Fruit fly (Drosophila melanogaster) whole organism, embryonic: Measurements from ENCODE around the gene CG12147.

Experiments used
- B-H2 ChIP-seq: fragments of 200-800 bp; sonication (Bioruptor generic); optimal IDR thresholded peaks from 2 replicates; lab custom pipeline; 2018; ENCODE audit warnings: missing biosample characterization, mild to moderate bottlenecking, missing genetic modification characterization
- Bgb ChIP-seq: fragments of 200-800 bp; sonication (Bioruptor generic); IDR thresholded peaks from 2 replicates; pipeline ENCODE4 v1.3.6; 2022; ENCODE audit warnings: missing biosample characterization, missing genetic modification characterization; ENCODE audit not compliant: partially characterized antibody
- CG10321 ChIP-seq: fragments of 200-800 bp; sonication (Bioruptor generic); IDR thresholded peaks from 2 replicates; pipeline ENCODE4 v1.3.6; 2022; ENCODE audit warnings: missing biosample characterization, missing genetic modification characterization
- CG14710 ChIP-seq: fragments of 200-800 bp; sonication (Bioruptor generic); optimal IDR thresholded peaks from 3 replicates; lab custom pipeline; 2019; ENCODE audit warnings: missing biosample characterization, mild to moderate bottlenecking, missing genetic modification characterization, moderate library complexity
- CG15269 ChIP-seq: fragments of 200-800 bp; sonication (Bioruptor generic); optimal IDR thresholded peaks from 2 replicates; lab custom pipeline; 2018; ENCODE audit warnings: missing biosample characterization, mild to moderate bottlenecking, missing genetic modification characterization, moderate library complexity
- CG15514 ChIP-seq: fragments of 200-800 bp; sonication (Bioruptor generic); optimal IDR thresholded peaks from 3 replicates; lab custom pipeline; 2017; ENCODE audit warnings: missing biosample characterization, missing genetic modification characterization, mild to moderate bottlenecking, moderate library complexity, missing genetic modification reagents
- CG15601 ChIP-seq: fragments of 200-800 bp; sonication (Bioruptor generic); optimal IDR thresholded peaks from 3 replicates; lab custom pipeline; 2019; ENCODE audit warnings: missing biosample characterization, mild to moderate bottlenecking, missing genetic modification characterization, moderate library complexity
- CG18764 ChIP-seq: fragments of 200-800 bp; sonication (Bioruptor generic); optimal IDR thresholded peaks from 3 replicates; lab custom pipeline; 2016; ENCODE audit warnings: missing biosample characterization, missing genetic modification characterization
- CG2116 ChIP-seq: fragments of 200-800 bp; sonication (Bioruptor generic); optimal IDR thresholded peaks from 3 replicates; lab custom pipeline; 2018; ENCODE audit warnings: missing biosample characterization, mild to moderate bottlenecking, missing genetic modification characterization
- CG30020 ChIP-seq: fragments of 200-800 bp; optimal IDR thresholded peaks from 2 replicates; lab custom pipeline; 2019; ENCODE audit warnings: missing biosample characterization, mild to moderate bottlenecking, missing genetic modification characterization, moderate library complexity
- CG31388 ChIP-seq: fragments of 200-800 bp; sonication (Bioruptor generic); optimal IDR thresholded peaks from 2 replicates; lab custom pipeline; 2016; ENCODE audit warnings: missing biosample characterization, missing genetic modification characterization
- CG33213 ChIP-seq: fragments of 200-800 bp; sonication (Bioruptor generic); optimal IDR thresholded peaks from 3 replicates; lab custom pipeline; 2016; ENCODE audit warnings: missing biosample characterization, missing genetic modification characterization
- CG34224 ChIP-seq: fragments of 200-800 bp; sonication (Bioruptor generic); IDR thresholded peaks from 3 replicates; pipeline ENCODE4 v1.3.6; 2022; ENCODE audit warnings: missing biosample characterization, missing genetic modification characterization; ENCODE audit not compliant: partially characterized antibody
- CG4617 ChIP-seq: fragments of 200-800 bp; sonication (Bioruptor generic); optimal IDR thresholded peaks from 3 replicates; lab custom pipeline; 2016; ENCODE audit warnings: missing biosample characterization, missing genetic modification characterization, borderline replicate concordance
- CG4730 ChIP-seq: fragments of 200-800 bp; sonication (Bioruptor generic); IDR thresholded peaks from 2 replicates; pipeline ENCODE4 v1.3.6; 2022; ENCODE audit warnings: missing biosample characterization, missing genetic modification characterization
- CG8089 ChIP-seq: fragments of 200-800 bp; sonication (Bioruptor generic); optimal IDR thresholded peaks from 3 replicates; lab custom pipeline; 2016; ENCODE audit warnings: missing biosample characterization, missing genetic modification characterization
- CrebB ChIP-seq: fragments of 200-800 bp; sonication (Bioruptor generic); optimal IDR thresholded peaks from 3 replicates; lab custom pipeline; 2018; ENCODE audit warnings: missing biosample characterization, mild to moderate bottlenecking, missing genetic modification characterization
- Dll ChIP-seq: fragments of 200-800 bp; sonication (Bioruptor generic); IDR thresholded peaks from 4 replicates; pipeline ENCODE4 v1.3.6; 2022; ENCODE audit warnings: missing biosample characterization, missing genetic modification characterization; ENCODE audit not compliant: partially characterized antibody
- Doc2 ChIP-seq: fragments of 200-800 bp; sonication (Bioruptor generic); IDR thresholded peaks from 2 replicates; pipeline ENCODE4 v1.3.6; 2022; ENCODE audit warnings: missing biosample characterization, missing genetic modification characterization
- Doc3 ChIP-seq: fragments of 200-800 bp; sonication (Bioruptor generic); IDR thresholded peaks from 3 replicates; pipeline ENCODE4 v1.3.6; 2022; ENCODE audit warnings: missing biosample characterization, missing genetic modification characterization; ENCODE audit not compliant: partially characterized antibody
- Dp ChIP-seq: fragments of 200-800 bp; sonication (Bioruptor generic); optimal IDR thresholded peaks from 2 replicates; lab custom pipeline; 2018; ENCODE audit warnings: missing biosample characterization, mild to moderate bottlenecking, missing genetic modification characterization, moderate library complexity
- Dref ChIP-seq: fragments of 200-800 bp; sonication (Bioruptor generic); IDR thresholded peaks from 2 replicates; pipeline ENCODE4 v1.3.6; 2022; ENCODE audit warnings: missing biosample characterization, missing genetic modification characterization
- HLH4C ChIP-seq: fragments of 200-800 bp; sonication (Bioruptor generic); IDR thresholded peaks from 3 replicates; pipeline ENCODE4 v1.3.6; 2022; ENCODE audit warnings: missing biosample characterization, missing genetic modification characterization; ENCODE audit not compliant: partially characterized antibody
- Hmr ChIP-seq: fragments of 200-800 bp; sonication (Bioruptor generic); optimal IDR thresholded peaks from 3 replicates; lab custom pipeline; 2017; ENCODE audit warnings: mild to moderate bottlenecking, missing biosample characterization, missing genetic modification reagents, missing genetic modification characterization
- Hr3 ChIP-seq: fragments of 200-800 bp; sonication (Bioruptor generic); optimal IDR thresholded peaks from 3 replicates; lab custom pipeline; 2016; ENCODE audit warnings: missing biosample characterization, missing genetic modification characterization
- Pdp1 ChIP-seq, 2 experiments: fragments of 200-800 bp; sonication (Bioruptor generic); optimal IDR thresholded peaks; 3 replicates each; lab custom pipeline; 2016; ENCODE audit warnings: missing biosample characterization in 2 of 2, missing genetic modification characterization in 2 of 2, mild to moderate bottlenecking in 1 of 2, moderate library complexity in 1 of 2
- Ptx1 ChIP-seq: fragments of 200-800 bp; sonication (Bioruptor generic); IDR thresholded peaks from 2 replicates; pipeline ENCODE4 v1.3.6; 2022; ENCODE audit warnings: missing biosample characterization, missing genetic modification characterization
- Stat92E ChIP-seq, 3 experiments: fragments of >200 bp in 2 of 3; fragments of 200-800 bp in 1 of 3; sonication (Bioruptor generic) in 1 of 3; optimal IDR thresholded peaks; 2 replicates each; lab custom pipeline; 2017 to 2019; ENCODE audit warnings: missing biosample characterization in 3 of 3, missing genetic modification characterization in 3 of 3, mild to moderate bottlenecking in 1 of 3, moderate library complexity in 1 of 3
- YL-1 ChIP-seq: fragments of 200-800 bp; sonication (Bioruptor generic); optimal IDR thresholded peaks from 3 replicates; lab custom pipeline; 2017; ENCODE audit warnings: missing biosample characterization, mild to moderate bottlenecking, missing genetic modification characterization
- aop ChIP-seq: fragments of 200-800 bp; sonication (Bioruptor generic); IDR thresholded peaks from 2 replicates; pipeline ENCODE4 v1.3.6; 2022; ENCODE audit warnings: missing biosample characterization, missing genetic modification characterization
- bcd ChIP-seq: fragments of 200-800 bp; sonication (Bioruptor generic); optimal IDR thresholded peaks from 2 replicates; lab custom pipeline; 2017; ENCODE audit warnings: missing biosample characterization, mild to moderate bottlenecking, missing genetic modification characterization
- caup ChIP-seq: fragments of 200-800 bp; sonication (Bioruptor generic); optimal IDR thresholded peaks from 3 replicates; lab custom pipeline; 2017; ENCODE audit warnings: missing biosample characterization, mild to moderate bottlenecking, missing genetic modification characterization, moderate library complexity; ENCODE audit not compliant: severe bottlenecking
- chinmo ChIP-seq: fragments of 200-800 bp; sonication (Bioruptor generic); IDR thresholded peaks from 4 replicates; pipeline ENCODE4 v1.3.6; 2022; ENCODE audit warnings: missing biosample characterization, missing genetic modification characterization; ENCODE audit not compliant: partially characterized antibody
- ci ChIP-seq: fragments of 200-800 bp; sonication (Bioruptor generic); IDR thresholded peaks from 3 replicates; pipeline ENCODE4 v1.3.6; 2022; ENCODE audit warnings: missing biosample characterization, missing genetic modification characterization
- ftz-f1 ChIP-seq: fragments of 200-800 bp; sonication (Bioruptor generic); optimal IDR thresholded peaks from 2 replicates; lab custom pipeline; 2016; ENCODE audit warnings: missing biosample characterization, missing genetic modification characterization
- gfzf ChIP-seq: fragments of 200-800 bp; sonication (Bioruptor generic); optimal IDR thresholded peaks from 2 replicates; lab custom pipeline; 2016; ENCODE audit warnings: missing biosample characterization, mild to moderate bottlenecking, missing genetic modification characterization, moderate library complexity
- hbn ChIP-seq: fragments of 200-800 bp; sonication (Bioruptor generic); IDR thresholded peaks from 2 replicates; pipeline ENCODE4 v1.3.6; 2022; ENCODE audit warnings: missing biosample characterization, missing genetic modification characterization; ENCODE audit not compliant: partially characterized antibody
- inv ChIP-seq: fragments of 200-800 bp; sonication (Bioruptor generic); IDR thresholded peaks from 2 replicates; pipeline ENCODE4 v1.3.6; 2022; ENCODE audit warnings: missing biosample characterization, missing genetic modification characterization; ENCODE audit not compliant: partially characterized antibody
- lbe ChIP-seq: fragments of 200-800 bp; sonication (Bioruptor generic); optimal IDR thresholded peaks from 2 replicates; lab custom pipeline; 2016; ENCODE audit warnings: missing biosample characterization, mild to moderate bottlenecking, missing genetic modification characterization
- nerfin-2 ChIP-seq: fragments of 200-800 bp; sonication (Bioruptor generic); IDR thresholded peaks from 2 replicates; pipeline ENCODE4 v1.3.6; 2022; ENCODE audit warnings: missing biosample characterization, missing genetic modification characterization; ENCODE audit not compliant: partially characterized antibody
- pros ChIP-seq: fragments of 200-800 bp; sonication (Bioruptor generic); optimal IDR thresholded peaks from 3 replicates; lab custom pipeline; 2019; ENCODE audit warnings: missing biosample characterization, mild to moderate bottlenecking, missing genetic modification characterization, moderate library complexity
- sd ChIP-seq: fragments of 200-800 bp; sonication (Bioruptor generic); optimal IDR thresholded peaks from 3 replicates; lab custom pipeline; 2018; ENCODE audit warnings: missing biosample characterization, mild to moderate bottlenecking, missing genetic modification characterization, moderate library complexity
- sna ChIP-seq: fragments of 200-800 bp; sonication (Bioruptor generic); IDR thresholded peaks from 2 replicates; pipeline ENCODE4 v1.3.6; 2022; ENCODE audit warnings: missing biosample characterization, missing genetic modification characterization; ENCODE audit not compliant: partially characterized antibody
- tup ChIP-seq: fragments of 200-800 bp; sonication (Bioruptor generic); optimal IDR thresholded peaks from 2 replicates; lab custom pipeline; 2016; ENCODE audit warnings: missing biosample characterization, mild to moderate bottlenecking, missing genetic modification characterization, moderate library complexity
- unc-4 ChIP-seq: fragments of 200-800 bp; sonication (Bioruptor generic); IDR thresholded peaks from 2 replicates; pipeline ENCODE4 v1.3.6; 2022; ENCODE audit warnings: missing biosample characterization, missing genetic modification characterization; ENCODE audit not compliant: partially characterized antibody
- zen2 ChIP-seq: fragments of 200-800 bp; sonication (Bioruptor generic); IDR thresholded peaks from 3 replicates; pipeline ENCODE4 v1.3.6; 2022; ENCODE audit warnings: missing biosample characterization, missing genetic modification characterization; ENCODE audit not compliant: partially characterized antibody

Gene CG12147

dm6 chr3R:5393742-5394391, 33.2 kb downstream of the CG12147 start, which contains the start of gene CG1172 (continued):
- TF ChIP-seq Doc2 = no peak
- TF ChIP-seq CG33213 = peak; percentile 60
- no peak for TF ChIP-seq aop (GFP tag; lab: Robert Waterston, UW)
- peak; percentile 29 for TF ChIP-seq B-H2 (GFP tag; lab: Kevin White, UChicago)
- TF ChIP-seq ci (GFP tag; lab: Robert Waterston, UW) = peak; percentile 54; the same call in 2 of the 3 replicates
- peak; percentile 73 for TF ChIP-seq CG2116 (GFP tag; lab: Kevin White, UChicago)
- TF ChIP-seq CG10321 (GFP tag; lab: Robert Waterston, UW) = no peak
- peak; percentile 17 for TF ChIP-seq lbe
- TF ChIP-seq CG30020 (tag; lab: Kevin White, UChicago) = peak; percentile 53
- peak; percentile 41 for TF ChIP-seq CG15601 (tag; lab: Kevin White, UChicago)
- peak in 1 of 2 experiments; percentile 42 for TF ChIP-seq Pdp1 (GFP tag; optimal IDR thresholded peaks at IDR 0.05; lab: Kevin White, UChicago)
- TF ChIP-seq Doc3 (GFP tag; lab: Robert Waterston, UW) = peak; percentile 66
- TF ChIP-seq inv (GFP tag; lab: Robert Waterston, UW) = peak; percentile 48; the same call in 1 of the 2 replicates
- TF ChIP-seq CG34224 (GFP tag; lab: Robert Waterston, UW) = peak; percentile 76
- peak; percentile 60; the same call in 2 of the 3 replicates for TF ChIP-seq zen2
- peak; percentile 77 for TF ChIP-seq YL-1 (GFP tag; lab: Kevin White, UChicago)
- peak; percentile 14; the same call in 1 of the 2 replicates for TF ChIP-seq nerfin-2 (GFP tag; lab: Robert Waterston, UW)
- TF ChIP-seq unc-4 = peak; percentile 82
- TF ChIP-seq hbn = peak; percentile 79
- peak; percentile 69 for TF ChIP-seq HLH4C (GFP tag; lab: Robert Waterston, UW)
- peak; percentile 32 for TF ChIP-seq caup (GFP tag; lab: Kevin White, UChicago)
- no peak for TF ChIP-seq Ptx1 (GFP tag; lab: Robert Waterston, UW)
- TF ChIP-seq CG4617 (GFP tag; lab: Kevin White, UChicago) = peak; percentile 86
- 0 out of 4 replicates have a peak, but pooled peaks have one; percentile 48 for TF ChIP-seq chinmo (GFP tag; lab: Robert Waterston, UW)
- TF ChIP-seq pros (GFP tag; lab: Kevin White, UChicago) = no peak
- TF ChIP-seq CG31388 (GFP tag; lab: Kevin White, UChicago) = no peak
- no peak for TF ChIP-seq tup
- TF ChIP-seq CG8089 = no peak
- TF ChIP-seq Hmr (GFP tag; lab: Kevin White, UChicago) = peak; percentile 72
- TF ChIP-seq ftz-f1 (GFP tag; lab: Kevin White, UChicago) = peak; percentile 47
- TF ChIP-seq sd = peak; percentile 68
- TF ChIP-seq CG15514 (GFP tag; lab: Kevin White, UChicago) = peak; percentile 75
- TF ChIP-seq Stat92E (GFP tag; optimal IDR thresholded peaks at IDR 0.05; lab: Kevin White, UChicago) = peak in 1 of 3 experiments; percentile 43
- TF ChIP-seq CG4730 = no peak
- peak; percentile 21 for TF ChIP-seq CrebB (tag; lab: Kevin White, UChicago)
- peak; percentile 63 for TF ChIP-seq CG14710
- peak; percentile 76 for TF ChIP-seq sna
- TF ChIP-seq gfzf (GFP tag; lab: Kevin White, UChicago) = peak; percentile 95
- peak; percentile 43 for TF ChIP-seq Hr3 (GFP tag; lab: Kevin White, UChicago)
- peak; percentile 26 for TF ChIP-seq bcd
- TF ChIP-seq CG18764 (GFP tag; lab: Kevin White, UChicago) = no peak
- TF ChIP-seq CG15269 = peak; percentile 1
- peak; percentile 78 for TF ChIP-seq Bgb (GFP tag; lab: Robert Waterston, UW)
- peak; percentile 81 for TF ChIP-seq Dp (GFP tag; lab: Kevin White, UChicago)
- TF ChIP-seq Dref (GFP tag; lab: Robert Waterston, UW) = peak; percentile 75
- peak; percentile 84 for TF ChIP-seq Dll
